Worm (Caenorhabditis elegans): ENCODE data around the gene apc-17.

Gene apc-17

ce11 chrII:11126312-11127000 lies 18.5 kb downstream of the apc-17 start, which contains the start of the genes rps-9 and lsm-1 (continued):
- TF ChIP-seq tra-1 (GFP tag; IDR thresholded peaks at IDR 0.05) (no peak), Y5F2A.4 (GFP tag; optimal IDR thresholded peaks at IDR 0.05) (no peak), F44E2.7 (GFP tag; IDR thresholded peaks at IDR 0.05) (no peak), mep-1 (tag; optimal IDR thresholded peaks at IDR 0.05) (peak; percentile 71), vab-7 (GFP tag; IDR thresholded peaks at IDR 0.05) (no peak)

DNA sequence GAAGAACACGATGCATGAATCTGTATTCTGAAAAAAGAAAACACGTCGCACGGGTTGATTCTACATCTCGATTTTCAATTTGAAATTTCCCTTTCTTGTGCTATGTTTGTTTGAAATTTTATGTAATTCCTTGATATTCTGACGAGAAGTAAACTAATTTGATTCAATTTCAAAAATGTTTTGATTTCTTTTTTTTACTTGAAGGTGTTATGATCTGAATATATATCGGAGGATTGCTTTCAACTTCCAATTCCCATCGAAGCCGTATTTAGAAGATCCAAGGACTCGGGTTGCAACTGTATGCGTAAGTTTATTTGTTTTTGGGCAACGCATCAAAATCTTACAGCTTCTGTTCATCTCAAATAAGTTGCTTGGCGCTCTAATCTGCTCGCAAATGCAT lies 19.4 kb downstream of the apc-17 start, which contains the start of gene F40F8.1:
Gene F40F8.1 (plus strand): TSS at position 301 of the 400 bp plus-strand sequence.
- TF ChIP-seq madf-5 (GFP tag; IDR thresholded peaks at IDR 0.05) = no peak
- TF ChIP-seq madf-9 (GFP tag; conservative IDR thresholded peaks at IDR 0.05) = no peak
- no peak for TF ChIP-seq spr-3 (GFP tag; optimal IDR thresholded peaks at IDR 0.05)
- no peak for TF ChIP-seq mes-2 (tag; optimal IDR thresholded peaks at IDR 0.05; ENCODE audit: poor library complexity, severe bottlenecking)
- no peak for TF ChIP-seq mdl-1 (tag; optimal IDR thresholded peaks at IDR 0.05)
- TF ChIP-seq nhr-41 (GFP tag; IDR thresholded peaks at IDR 0.05) = no peak
- TF ChIP-seq daf-12 (tag; optimal IDR thresholded peaks at IDR 0.05) = no peak
- TF ChIP-seq F37D6.2 (tag; optimal IDR thresholded peaks at IDR 0.05) = no peak
- TF ChIP-seq hmg-1.1 (GFP tag; IDR thresholded peaks at IDR 0.05) = no peak

DNA sequence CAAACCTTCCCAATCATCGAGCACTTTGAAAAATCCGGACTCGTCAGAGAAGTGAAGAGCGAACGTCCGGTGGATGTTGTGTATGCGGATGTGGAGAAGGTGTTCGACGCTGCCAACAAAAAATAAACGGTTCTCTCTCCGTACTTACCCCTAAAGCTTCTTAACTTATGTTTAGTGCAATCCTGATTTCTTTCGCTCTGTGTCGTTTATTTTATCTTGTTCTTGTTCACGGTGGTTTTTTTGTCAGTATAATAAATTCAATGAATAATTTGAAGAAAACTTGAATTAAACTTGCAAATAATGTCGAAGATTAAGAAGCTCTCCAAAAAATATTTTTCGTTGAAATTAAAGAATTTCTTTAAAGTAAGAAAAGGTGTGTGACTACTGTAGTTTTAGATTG lies 21.1 kb downstream of the apc-17 start, which contains the start of gene F40F8.3:
Gene F40F8.3 (plus strand): TSS at position 301 of the 400 bp plus-strand sequence.
- TF ChIP-seq hlh-11 (tag; optimal IDR thresholded peaks at IDR 0.05) (no peak), aly-2 (tag; optimal IDR thresholded peaks at IDR 0.05) (no peak), nhr-111 (GFP tag; optimal IDR thresholded peaks at IDR 0.05) (no peak), unc-39 (tag; optimal IDR thresholded peaks at IDR 0.05) (no peak)

- no peak for TF ChIP-seq aly-2 (tag; optimal IDR thresholded peaks at IDR 0.05)
- TF ChIP-seq ztf-7 (tag; optimal IDR thresholded peaks at IDR 0.05) = no peak
- TF ChIP-seq F37D6.2 (tag; optimal IDR thresholded peaks at IDR 0.05) = no peak
- TF ChIP-seq nhr-102 (tag; optimal IDR thresholded peaks at IDR 0.05) = no peak
- TF ChIP-seq mes-2 (tag; optimal IDR thresholded peaks at IDR 0.05; ENCODE audit: poor library complexity, severe bottlenecking) = no peak
- TF ChIP-seq nhr-111 (GFP tag; optimal IDR thresholded peaks at IDR 0.05) = no peak
- TF ChIP-seq hlh-11 (tag; optimal IDR thresholded peaks at IDR 0.05) = no peak
- no peak for TF ChIP-seq egl-27 (tag; optimal IDR thresholded peaks at IDR 0.05)
- no peak for TF ChIP-seq nhr-41 (GFP tag; IDR thresholded peaks at IDR 0.05)
- TF ChIP-seq unc-39 (tag; optimal IDR thresholded peaks at IDR 0.05) = no peak
- TF ChIP-seq nhr-28 (tag; optimal IDR thresholded peaks at IDR 0.05) = no peak
- TF ChIP-seq saeg-2 (GFP tag; IDR thresholded peaks at IDR 0.05) = no peak
- TF ChIP-seq cey-2 (tag; optimal IDR thresholded peaks at IDR 0.05; ENCODE audit: borderline replicate concordance, insufficient read depth) = no peak
- TF ChIP-seq Y75B8A.6 (GFP tag; IDR thresholded peaks at IDR 0.05) = no peak
- TF ChIP-seq daf-8 (GFP tag; IDR thresholded peaks at IDR 0.05) = no peak
Measured at ce11 chrII:11129517-11129916, 21.6 kb downstream of the apc-17 start, which contains the start of gene F40F8.12. Gene F40F8.12, plus strand, starts transcription at chrII:11129817.

ce11 chrII:11132542-11132941 lies 24.6 kb downstream of the apc-17 start, which contains the start of gene F40F8.11:
Gene F40F8.11, minus strand, starts transcription at chrII:11132590.
- no peak for TF ChIP-seq ZK337.2 (GFP tag; IDR thresholded peaks at IDR 0.05)
- TF ChIP-seq nhr-77 (tag; optimal IDR thresholded peaks at IDR 0.05) = peak; percentile 23
- TF ChIP-seq lsy-2 (tag; optimal IDR thresholded peaks at IDR 0.05) = peak in 1 of 2 experiments; percentile 82
- TF ChIP-seq dpl-1 (GFP tag; optimal IDR thresholded peaks at IDR 0.05) = peak; percentile 86
- peak; percentile 68 for TF ChIP-seq mes-2 (tag; optimal IDR thresholded peaks at IDR 0.05; ENCODE audit: poor library complexity, severe bottlenecking)
- no peak for TF ChIP-seq zip-2 (tag; optimal IDR thresholded peaks at IDR 0.05)
- TF ChIP-seq mep-1 (tag; optimal IDR thresholded peaks at IDR 0.05) = peak; percentile 21
- no peak for TF ChIP-seq fos-1 (tag; optimal IDR thresholded peaks at IDR 0.05)
- TF ChIP-seq daf-16 (GFP tag; optimal IDR thresholded peaks at IDR 0.05) = peak in 1 of 2 experiments; percentile 44
- TF ChIP-seq daf-16 (tag; optimal IDR thresholded peaks at IDR 0.05) = peak; percentile 32
- TF ChIP-seq nhr-102 (tag; optimal IDR thresholded peaks at IDR 0.05) = peak; percentile 11
- peak; percentile 66 for TF ChIP-seq dve-1 (tag; optimal IDR thresholded peaks at IDR 0.05; ENCODE audit: insufficient read depth)
- TF ChIP-seq nhr-28 (tag; optimal IDR thresholded peaks at IDR 0.05) = peak; percentile 1
- peak; percentile 25 for TF ChIP-seq hlh-30 (tag; optimal IDR thresholded peaks at IDR 0.05; ENCODE audit: insufficient read depth)
- peak; percentile 8 for TF ChIP-seq aha-1 (tag)
- TF ChIP-seq lin-38 (GFP tag; IDR thresholded peaks at IDR 0.05) = peak; percentile 93
- no peak for TF ChIP-seq ceh-20 (GFP tag; IDR thresholded peaks at IDR 0.05)

Data from whole organism, L4 larva.